Worm (Caenorhabditis elegans) whole organism, late embryonic: ENCODE results near the gene lmtr-2.
A peak's percentile ranks its signal among the peaks of the same experiment; 100 is the strongest.

Experiments used
- C08G9.2 ChIP-seq: sonication (generic microtip); optimal IDR thresholded peaks from 2 replicates; lab custom pipeline; 2016; ENCODE audit warnings: mild to moderate bottlenecking, missing genetic modification characterization, moderate library complexity, missing compliant biosample characterization
- C38D4.7 ChIP-seq: fragments of 200-800 bp; sonication (Bioruptor generic); optimal IDR thresholded peaks from 2 replicates; lab custom pipeline; 2018; ENCODE audit warnings: mild to moderate bottlenecking, missing genetic modification characterization, moderate library complexity, missing compliant biosample characterization
- F13H6.1 ChIP-seq: sonication (generic microtip); optimal IDR thresholded peaks from 2 replicates; lab custom pipeline; 2016; ENCODE audit warnings: missing genetic modification characterization, missing compliant biosample characterization
- K09A11.1 ChIP-seq: sonication (generic microtip); optimal IDR thresholded peaks from 2 replicates; lab custom pipeline; 2017; ENCODE audit warnings: antibody characterized with exemption, mild to moderate bottlenecking, missing genetic modification characterization, missing compliant biosample characterization; ENCODE audit not compliant: insufficient read depth
- ahr-1 ChIP-seq: sonication (generic microtip); optimal IDR thresholded peaks from 2 replicates; lab custom pipeline; 2016; ENCODE audit warnings: missing genetic modification characterization, missing compliant biosample characterization
- ama-1 ChIP-seq: fragments of 150-350 bp; optimal IDR thresholded peaks from 2 replicates; lab custom pipeline; 2014
- ceh-14 ChIP-seq: sonication (generic microtip); optimal IDR thresholded peaks from 2 replicates; lab custom pipeline; 2016; ENCODE audit warnings: missing genotype, missing genetic modification characterization, missing compliant biosample characterization
- ceh-18 ChIP-seq: sonication (generic microtip); optimal IDR thresholded peaks from 2 replicates; lab custom pipeline; 2016; ENCODE audit warnings: missing genetic modification characterization, missing compliant biosample characterization
- ceh-19 ChIP-seq: fragments of 200-800 bp; sonication (Bioruptor generic); optimal IDR thresholded peaks from 2 replicates; lab custom pipeline; 2018; ENCODE audit warnings: mild to moderate bottlenecking, missing genetic modification characterization, missing compliant biosample characterization
- ceh-2 ChIP-seq: sonication (generic microtip); optimal IDR thresholded peaks from 2 replicates; lab custom pipeline; 2016; ENCODE audit warnings: missing genotype, missing genetic modification characterization, missing compliant biosample characterization
- ceh-22 ChIP-seq: sonication (generic microtip); optimal IDR thresholded peaks from 2 replicates; lab custom pipeline; 2017; ENCODE audit warnings: missing biosample characterization, missing genetic modification characterization
- ceh-24 ChIP-seq: sonication (generic microtip); optimal IDR thresholded peaks from 2 replicates; lab custom pipeline; 2016; ENCODE audit warnings: mild to moderate bottlenecking, missing genetic modification characterization, missing compliant biosample characterization
- ceh-30 ChIP-seq: fragments of 150-350 bp; optimal IDR thresholded peaks from 2 replicates; lab custom pipeline; 2014; ENCODE audit warnings: missing biosample characterization, missing genetic modification characterization
- ceh-31 ChIP-seq: sonication (generic microtip); optimal IDR thresholded peaks from 2 replicates; lab custom pipeline; 2016; ENCODE audit warnings: missing genetic modification characterization, missing compliant biosample characterization
- ceh-34 ChIP-seq: sonication (generic microtip); optimal IDR thresholded peaks from 2 replicates; lab custom pipeline; 2016; ENCODE audit warnings: mild to moderate bottlenecking, missing genetic modification characterization, missing compliant biosample characterization
- ceh-45 ChIP-seq: fragments of 200-800 bp; sonication (Bioruptor generic); IDR thresholded peaks from 2 replicates; pipeline ENCODE4 v1.3.6; 2022; ENCODE audit warnings: missing genetic modification reagents, missing genetic modification characterization, missing compliant biosample characterization
- ceh-48 ChIP-seq: sonication (generic microtip); optimal IDR thresholded peaks from 2 replicates; lab custom pipeline; 2016; ENCODE audit warnings: missing genetic modification characterization, inconsistent platforms, missing compliant biosample characterization
- ceh-9 ChIP-seq: sonication (generic microtip); optimal IDR thresholded peaks from 2 replicates; lab custom pipeline; 2016; ENCODE audit warnings: mild to moderate bottlenecking, missing genetic modification characterization, inconsistent platforms, missing compliant biosample characterization
- dmd-4 ChIP-seq: sonication (generic microtip); optimal IDR thresholded peaks from 2 replicates; lab custom pipeline; 2016; ENCODE audit warnings: borderline replicate concordance, missing genetic modification characterization, missing compliant biosample characterization
- dve-1 ChIP-seq: sonication (generic microtip); optimal IDR thresholded peaks from 2 replicates; lab custom pipeline; 2017; ENCODE audit warnings: antibody characterized with exemption, mild to moderate bottlenecking, missing genetic modification characterization, missing compliant biosample characterization
- elt-2 ChIP-seq: sonication (generic microtip); optimal IDR thresholded peaks from 2 replicates; lab custom pipeline; 2016; ENCODE audit warnings: missing genetic modification reagents, missing genetic modification characterization, missing compliant biosample characterization
- elt-4 ChIP-seq: sonication (generic microtip); optimal IDR thresholded peaks from 2 replicates; lab custom pipeline; 2016; ENCODE audit warnings: missing genetic modification characterization, missing compliant biosample characterization
- ets-4 ChIP-seq: sonication (generic microtip); optimal IDR thresholded peaks from 2 replicates; lab custom pipeline; 2016; ENCODE audit warnings: missing genetic modification characterization, missing compliant biosample characterization
- fkh-10 ChIP-seq: fragments of 150-350 bp; optimal IDR thresholded peaks from 2 replicates; lab custom pipeline; 2014; ENCODE audit warnings: missing biosample characterization, missing genetic modification reagents, missing genetic modification characterization
- fkh-6 ChIP-seq: sonication (generic microtip); optimal IDR thresholded peaks from 2 replicates; lab custom pipeline; 2016; ENCODE audit warnings: missing genetic modification characterization, missing compliant biosample characterization
- hlh-30 ChIP-seq: sonication (generic microtip); optimal IDR thresholded peaks from 2 replicates; lab custom pipeline; 2017; ENCODE audit warnings: antibody characterized with exemption, missing genetic modification characterization, missing compliant biosample characterization; ENCODE audit not compliant: insufficient read depth
- hlh-8 ChIP-seq: sonication (generic microtip); optimal IDR thresholded peaks from 2 replicates; lab custom pipeline; 2016; ENCODE audit warnings: missing genotype, missing genetic modification characterization, missing compliant biosample characterization
- lim-6 ChIP-seq: sonication (generic microtip); optimal IDR thresholded peaks from 2 replicates; lab custom pipeline; 2016; ENCODE audit warnings: missing genetic modification characterization, missing compliant biosample characterization
- madf-2 ChIP-seq: sonication (generic microtip); optimal IDR thresholded peaks from 2 replicates; lab custom pipeline; 2017; ENCODE audit warnings: missing genetic modification characterization, missing compliant biosample characterization
- mec-3 ChIP-seq: sonication (generic microtip); optimal IDR thresholded peaks from 2 replicates; lab custom pipeline; 2016; ENCODE audit warnings: borderline replicate concordance, missing genetic modification characterization, missing compliant biosample characterization
- nfya-1 ChIP-seq: sonication (generic microtip); optimal IDR thresholded peaks from 2 replicates; lab custom pipeline; 2017; ENCODE audit warnings: missing genetic modification characterization, mild to moderate bottlenecking, missing compliant biosample characterization, antibody characterized with exemption, moderate library complexity
- nhr-232 ChIP-seq: sonication (generic microtip); optimal IDR thresholded peaks from 2 replicates; lab custom pipeline; 2016; ENCODE audit warnings: missing genetic modification characterization, missing compliant biosample characterization
- pag-3 ChIP-seq: sonication (generic microtip); optimal IDR thresholded peaks from 2 replicates; lab custom pipeline; 2016; ENCODE audit warnings: missing compliant biosample characterization, missing genetic modification characterization, borderline replicate concordance
- pax-1 ChIP-seq: fragments of 150-350 bp; optimal IDR thresholded peaks from 2 replicates; lab custom pipeline; 2014; ENCODE audit warnings: missing biosample characterization, missing genetic modification characterization
- pha-2 ChIP-seq: sonication (generic microtip); optimal IDR thresholded peaks from 2 replicates; lab custom pipeline; 2017; ENCODE audit warnings: mild to moderate bottlenecking, missing genetic modification characterization, missing compliant biosample characterization
- pha-4 ChIP-seq: fragments of 150-350 bp; optimal IDR thresholded peaks from 2 replicates; lab custom pipeline; 2018; ENCODE audit warnings: missing biosample characterization, missing genetic modification reagents, missing genetic modification characterization
- pqm-1 ChIP-seq: sonication (generic microtip); optimal IDR thresholded peaks from 2 replicates; lab custom pipeline; 2016; ENCODE audit warnings: missing genetic modification characterization, missing compliant biosample characterization
- pros-1 ChIP-seq: fragments of 150-350 bp; optimal IDR thresholded peaks from 2 replicates; lab custom pipeline; 2014; ENCODE audit warnings: missing biosample characterization, missing genetic modification reagents, missing genetic modification characterization
- ref-2 ChIP-seq: sonication (generic microtip); optimal IDR thresholded peaks from 2 replicates; lab custom pipeline; 2016; ENCODE audit warnings: missing genetic modification characterization, missing compliant biosample characterization
- rnt-1 ChIP-seq: sonication (generic microtip); optimal IDR thresholded peaks from 2 replicates; lab custom pipeline; 2016; ENCODE audit warnings: missing genetic modification characterization, missing compliant biosample characterization
- sdc-2 ChIP-seq: sonication (generic microtip); optimal IDR thresholded peaks from 2 replicates; lab custom pipeline; 2016; ENCODE audit warnings: missing genotype, missing genetic modification characterization, missing compliant biosample characterization
- sox-2 ChIP-seq: fragments of 200-800 bp; sonication (Bioruptor generic); IDR thresholded peaks from 2 replicates; pipeline ENCODE4 v1.3.6; 2022; ENCODE audit warnings: missing genetic modification reagents, missing genetic modification characterization, missing compliant biosample characterization
- syd-9 ChIP-seq: sonication (generic microtip); optimal IDR thresholded peaks from 2 replicates; lab custom pipeline; 2016; ENCODE audit warnings: mild to moderate bottlenecking, missing genetic modification characterization, moderate library complexity, missing compliant biosample characterization
- tbx-2 ChIP-seq: sonication (generic microtip); optimal IDR thresholded peaks from 2 replicates; lab custom pipeline; 2016; ENCODE audit warnings: missing genetic modification characterization, missing compliant biosample characterization
- ttx-3 ChIP-seq: sonication (generic microtip); optimal IDR thresholded peaks from 2 replicates; lab custom pipeline; 2016; ENCODE audit warnings: missing genetic modification reagents, missing genetic modification characterization, missing compliant biosample characterization
- unc-3 ChIP-seq, 2 experiments: fragments of 200-800 bp in 1 of 2; sonication (Bioruptor generic) in 1 of 2; sonication (generic microtip) in 1 of 2; conservative IDR thresholded peaks in 1 of 2; optimal IDR thresholded peaks in 1 of 2; 2 replicates each; pipeline versions ENCODE4 v1.3.6 to Lab custom; 2016 to 2022; ENCODE audit warnings: missing compliant biosample characterization in 2 of 2, missing genetic modification characterization in 2 of 2, missing genetic modification reagents in 1 of 2
- unc-42 ChIP-seq: sonication (generic microtip); optimal IDR thresholded peaks from 2 replicates; lab custom pipeline; 2016; ENCODE audit warnings: missing genotype, missing genetic modification characterization, missing compliant biosample characterization
- unc-55 ChIP-seq: sonication (generic microtip); optimal IDR thresholded peaks from 2 replicates; lab custom pipeline; 2017; ENCODE audit warnings: missing biosample characterization, missing genetic modification reagents, missing genetic modification characterization
- unc-86 ChIP-seq: sonication (generic microtip); optimal IDR thresholded peaks from 2 replicates; lab custom pipeline; 2016; ENCODE audit warnings: missing genetic modification characterization, missing compliant biosample characterization
- zip-5 ChIP-seq: sonication (generic microtip); optimal IDR thresholded peaks from 2 replicates; lab custom pipeline; 2016; ENCODE audit warnings: missing genetic modification characterization, missing compliant biosample characterization

The lmtr-2 gene

ce11 chrV:8000929-8001513 is 9.9 kb downstream of the lmtr-2 start, which contains the start of gene Y97E10AR.1:
TSS of gene Y97E10AR.1 (plus strand) at chrV:8001463.
- TF ChIP-seq F13H6.1 (tag; lab: Kevin White, UChicago): peak; percentile 68
- peak; percentile 53 for TF ChIP-seq ref-2 (tag; lab: Kevin White, UChicago)
- peak; percentile 68 for TF ChIP-seq pros-1
- TF ChIP-seq ceh-45 (GFP tag; lab: Robert Waterston, UW): no peak
- TF ChIP-seq ahr-1: no peak
- no peak for TF ChIP-seq ceh-24 (tag; lab: Kevin White, UChicago)
- peak; percentile 86 for TF ChIP-seq unc-42 (tag; lab: Kevin White, UChicago)
- peak; percentile 77 for TF ChIP-seq hlh-8
- peak; percentile 58 for TF ChIP-seq rnt-1 (tag; lab: Kevin White, UChicago)
- no peak for TF ChIP-seq elt-4 (tag; lab: Kevin White, UChicago)
- no peak for TF ChIP-seq ama-1 (lab: Kevin White, UChicago)
- no peak for TF ChIP-seq dmd-4
- TF ChIP-seq nhr-232 (tag; lab: Kevin White, UChicago): no peak
- TF ChIP-seq ceh-30 (tag; lab: Kevin White, UChicago): peak; percentile 50
- TF ChIP-seq fkh-6 (tag; lab: Kevin White, UChicago): peak; percentile 62
- no peak for TF ChIP-seq mec-3 (tag; lab: Kevin White, UChicago)
- no peak for TF ChIP-seq pha-4 (tag; lab: Kevin White, UChicago)
- no peak for TF ChIP-seq unc-86 (tag; lab: Kevin White, UChicago)
- peak; percentile 39 for TF ChIP-seq ceh-48 (tag; lab: Kevin White, UChicago)
- peak; percentile 67 for TF ChIP-seq unc-55 (GFP tag; lab: Kevin White, UChicago)
- TF ChIP-seq zip-5 (tag; lab: Kevin White, UChicago): no peak
- peak; percentile 29 for TF ChIP-seq sdc-2 (tag; lab: Kevin White, UChicago)
- TF ChIP-seq ceh-31: peak; percentile 89
- TF ChIP-seq nfya-1 (tag; lab: Kevin White, UChicago): peak; percentile 86
- TF ChIP-seq unc-3 (GFP tag; conservative IDR thresholded peaks at IDR 0.05; lab: Robert Waterston, UW): no peak
- TF ChIP-seq unc-3 (tag; optimal IDR thresholded peaks at IDR 0.05; lab: Kevin White, UChicago): peak; percentile 47
- peak; percentile 36 for TF ChIP-seq madf-2 (tag; lab: Kevin White, UChicago)
- peak; percentile 40 for TF ChIP-seq elt-2 (tag; lab: Kevin White, UChicago)
- TF ChIP-seq ttx-3 (tag; lab: Kevin White, UChicago): no peak
- TF ChIP-seq syd-9 (tag; lab: Kevin White, UChicago): peak; percentile 73
- peak; percentile 3 for TF ChIP-seq pag-3 (tag; lab: Kevin White, UChicago)
- peak; percentile 31 for TF ChIP-seq C38D4.7 (GFP tag; lab: Kevin White, UChicago)
- peak; percentile 98 for TF ChIP-seq ceh-18 (tag; lab: Kevin White, UChicago)
- TF ChIP-seq C08G9.2 (tag; lab: Kevin White, UChicago): peak; percentile 18
- TF ChIP-seq fkh-10 (GFP tag; lab: Kevin White, UChicago): no peak
- no peak for TF ChIP-seq lim-6
- TF ChIP-seq K09A11.1 (tag; lab: Kevin White, UChicago): peak; percentile 39
- peak; percentile 70 for TF ChIP-seq dve-1 (tag; lab: Kevin White, UChicago)
- no peak for TF ChIP-seq ceh-22 (tag; lab: Kevin White, UChicago)
- no peak for TF ChIP-seq pha-2
- peak; percentile 74 for TF ChIP-seq tbx-2 (tag; lab: Kevin White, UChicago)
- no peak for TF ChIP-seq sox-2 (GFP tag; lab: Robert Waterston, UW)
- peak; percentile 92 for TF ChIP-seq hlh-30 (tag; lab: Kevin White, UChicago)
- TF ChIP-seq ets-4 (tag; lab: Kevin White, UChicago): peak; percentile 61
- TF ChIP-seq pqm-1 (tag; lab: Kevin White, UChicago): peak; percentile 12
- peak; percentile 78 for TF ChIP-seq ceh-19 (GFP tag; lab: Kevin White, UChicago)
- no peak for TF ChIP-seq pax-1 (tag; lab: Kevin White, UChicago)
- peak; percentile 80 for TF ChIP-seq ceh-34 (tag; lab: Kevin White, UChicago)
- TF ChIP-seq ceh-14 (tag; lab: Kevin White, UChicago): peak; percentile 77
- TF ChIP-seq ceh-9 (tag; lab: Kevin White, UChicago): no peak
- TF ChIP-seq ceh-2 (tag; lab: Kevin White, UChicago): peak; percentile 34
